Fruit fly (Drosophila melanogaster) whole organism, adult: Measurements from ENCODE around the gene CG17648.

Experiments used
- CG11617 ChIP-seq: fragments of 200-800 bp; sonication (Bioruptor generic); optimal IDR thresholded peaks from 2 replicates; lab custom pipeline; 2017; ENCODE audit warnings: mild to moderate bottlenecking, missing biosample characterization, missing genetic modification reagents, missing genetic modification characterization
- CG12768 ChIP-seq: fragments of 200-800 bp; sonication (Bioruptor generic); optimal IDR thresholded peaks from 2 replicates; lab custom pipeline; 2017; ENCODE audit warnings: missing biosample characterization, missing genetic modification characterization, mild to moderate bottlenecking, moderate library complexity, missing genetic modification reagents
- CG14711 ChIP-seq: fragments of 200-800 bp; sonication (Bioruptor generic); optimal IDR thresholded peaks from 2 replicates; lab custom pipeline; 2018; ENCODE audit warnings: missing biosample characterization, mild to moderate bottlenecking, missing genetic modification characterization, moderate library complexity
- CG1620 ChIP-seq: fragments of 200-800 bp; sonication (Bioruptor generic); optimal IDR thresholded peaks from 2 replicates; lab custom pipeline; 2016; ENCODE audit warnings: missing biosample characterization, missing genetic modification characterization
- CG5204 ChIP-seq: fragments of 200-800 bp; sonication (Bioruptor generic); optimal IDR thresholded peaks from 2 replicates; lab custom pipeline; 2016; ENCODE audit warnings: missing biosample characterization, missing genetic modification characterization
- CG7045 ChIP-seq: fragments of 200-800 bp; sonication (Bioruptor generic); optimal IDR thresholded peaks from 2 replicates; lab custom pipeline; 2017; ENCODE audit warnings: missing biosample characterization, mild to moderate bottlenecking, missing genetic modification characterization
- CG7101 ChIP-seq: fragments of 200-800 bp; sonication (Bioruptor generic); optimal IDR thresholded peaks from 2 replicates; lab custom pipeline; 2018; ENCODE audit warnings: missing biosample characterization, mild to moderate bottlenecking, missing genetic modification characterization, moderate library complexity
- Crg-1 ChIP-seq: fragments of 200-800 bp; sonication (Bioruptor generic); optimal IDR thresholded peaks from 2 replicates; lab custom pipeline; 2016; ENCODE audit warnings: missing biosample characterization, missing genetic modification characterization
- Hr96 ChIP-seq: fragments of 200-800 bp; sonication (Bioruptor generic); optimal IDR thresholded peaks from 2 replicates; lab custom pipeline; 2016; ENCODE audit warnings: missing biosample characterization, missing genetic modification characterization
- Mnt ChIP-seq: fragments of 200-800 bp; sonication (Bioruptor generic); optimal IDR thresholded peaks from 2 replicates; lab custom pipeline; 2016; ENCODE audit warnings: missing biosample characterization, mild to moderate bottlenecking, missing genetic modification characterization
- cnc ChIP-seq, 2 experiments: fragments of >200 bp; optimal IDR thresholded peaks; 2 replicates each; lab custom pipeline; 2017
- kay ChIP-seq: fragments of 200-800 bp; sonication (Bioruptor generic); peaks from one replicate; lab custom pipeline; 2016; ENCODE audit warnings: missing biosample characterization, missing genetic modification characterization, borderline replicate concordance
- tj ChIP-seq: fragments of 200-800 bp; sonication (Bioruptor generic); optimal IDR thresholded peaks from 3 replicates; lab custom pipeline; 2017; ENCODE audit warnings: missing biosample characterization, mild to moderate bottlenecking, missing genetic modification characterization, moderate library complexity
- toe ChIP-seq: fragments of 200-800 bp; sonication (Bioruptor generic); optimal IDR thresholded peaks from 2 replicates; lab custom pipeline; 2016; ENCODE audit warnings: missing biosample characterization, missing genetic modification characterization

DNA sequence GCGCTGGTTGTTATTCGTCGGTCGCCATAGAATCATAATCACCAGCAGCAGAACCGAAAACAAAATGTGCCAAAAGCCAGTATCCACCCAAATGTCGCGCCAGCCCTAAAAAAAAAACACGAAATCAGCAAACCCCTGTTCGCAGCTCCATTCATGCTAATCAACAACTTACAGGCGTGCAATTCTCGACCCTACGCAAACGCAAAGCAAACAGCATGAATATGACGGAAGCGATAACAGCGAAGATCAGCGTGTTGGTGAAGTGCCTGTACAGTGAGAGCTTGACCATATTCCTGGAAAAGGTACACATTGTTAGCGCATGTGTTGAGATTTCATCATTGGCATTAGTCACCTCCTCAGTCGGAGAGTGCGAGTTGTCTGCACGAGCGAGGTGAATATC is 44.0 kb upstream of the CG17648 start:
- TF ChIP-seq CG5204, result no peak
- TF ChIP-seq cnc (optimal IDR thresholded peaks at IDR 0.05; lab: Kevin White, UChicago), result no peak
- TF ChIP-seq Mnt (GFP tag; lab: Kevin White, UChicago), result no peak
- TF ChIP-seq CG12768 (GFP tag; lab: Kevin White, UChicago), result no peak
- TF ChIP-seq CG11617 (GFP tag; lab: Kevin White, UChicago), result no peak
- no peak for TF ChIP-seq Crg-1 (GFP tag; lab: Kevin White, UChicago)
- TF ChIP-seq CG7101 (tag; lab: Kevin White, UChicago), result no peak
- TF ChIP-seq kay, result no peak
- TF ChIP-seq Hr96 (GFP tag; lab: Kevin White, UChicago), result no peak
- TF ChIP-seq CG7045 (GFP tag; lab: Kevin White, UChicago), result no peak
- TF ChIP-seq tj (GFP tag; lab: Kevin White, UChicago), result no peak
- no peak for TF ChIP-seq CG14711 (tag; lab: Kevin White, UChicago)
- TF ChIP-seq CG1620 (GFP tag; lab: Kevin White, UChicago), result no peak
- no peak for TF ChIP-seq toe
